Worm (Caenorhabditis elegans) whole organism, L1 larva: Measurements from ENCODE around the gene zip-2.

Source experiments
- aly-2 ChIP-seq: fragments of 150-350 bp; optimal IDR thresholded peaks from 2 replicates; lab custom pipeline; 2014; ENCODE audit warnings: missing biosample characterization, missing genetic modification characterization
- blmp-1 ChIP-seq: fragments of 150-350 bp; optimal IDR thresholded peaks from 2 replicates; lab custom pipeline; 2014; ENCODE audit warnings: missing biosample characterization, missing genetic modification characterization
- ets-5 ChIP-seq: fragments of 200-800 bp; sonication (Bioruptor generic); IDR thresholded peaks from 2 replicates; pipeline ENCODE4 v1.3.6; 2022; ENCODE audit warnings: missing genetic modification characterization, missing compliant biosample characterization
- hlh-4 ChIP-seq: sonication (generic microtip); optimal IDR thresholded peaks from 2 replicates; lab custom pipeline; 2016; ENCODE audit warnings: mild to moderate bottlenecking, missing genetic modification characterization, missing compliant biosample characterization
- lir-3 ChIP-seq: sonication (generic microtip); optimal IDR thresholded peaks from 2 replicates; lab custom pipeline; 2016; ENCODE audit warnings: mild to moderate bottlenecking, missing genetic modification characterization, moderate library complexity, missing compliant biosample characterization; ENCODE audit not compliant: poor library complexity
- mef-2 ChIP-seq: fragments of 150-350 bp; optimal IDR thresholded peaks from 2 replicates; lab custom pipeline; 2014; ENCODE audit warnings: missing biosample characterization, missing genetic modification characterization
- nhr-76 ChIP-seq: sonication (generic microtip); optimal IDR thresholded peaks from 2 replicates; lab custom pipeline; 2017; ENCODE audit warnings: missing biosample characterization, missing genetic modification characterization
- nhr-90 ChIP-seq: sonication (generic microtip); optimal IDR thresholded peaks from 2 replicates; lab custom pipeline; 2016; ENCODE audit warnings: mild to moderate bottlenecking, missing genetic modification characterization, missing compliant biosample characterization; ENCODE audit not compliant: poor library complexity
- pqm-1 ChIP-seq: sonication (generic microtip); optimal IDR thresholded peaks from 3 replicates; lab custom pipeline; 2017; ENCODE audit warnings: missing biosample characterization, missing genetic modification characterization
- rnt-1 ChIP-seq: sonication (generic microtip); optimal IDR thresholded peaks from 2 replicates; lab custom pipeline; 2016; ENCODE audit warnings: mild to moderate bottlenecking, missing genetic modification characterization, moderate library complexity, missing compliant biosample characterization
- skn-1 ChIP-seq: fragments of 150-350 bp; optimal IDR thresholded peaks from 2 replicates; lab custom pipeline; 2014; ENCODE audit warnings: missing biosample characterization, missing genetic modification characterization
- ztf-11 ChIP-seq, 2 experiments: sonication (generic microtip); optimal IDR thresholded peaks; 2 replicates each; lab custom pipeline; 2016 to 2017; ENCODE audit warnings: missing genetic modification characterization in 2 of 2, missing biosample characterization in 1 of 2, missing compliant biosample characterization in 1 of 2
- ztf-4 ChIP-seq: fragments of 150-350 bp; optimal IDR thresholded peaks from 2 replicates; lab custom pipeline; 2014; ENCODE audit warnings: missing biosample characterization, missing genetic modification characterization

DNA sequence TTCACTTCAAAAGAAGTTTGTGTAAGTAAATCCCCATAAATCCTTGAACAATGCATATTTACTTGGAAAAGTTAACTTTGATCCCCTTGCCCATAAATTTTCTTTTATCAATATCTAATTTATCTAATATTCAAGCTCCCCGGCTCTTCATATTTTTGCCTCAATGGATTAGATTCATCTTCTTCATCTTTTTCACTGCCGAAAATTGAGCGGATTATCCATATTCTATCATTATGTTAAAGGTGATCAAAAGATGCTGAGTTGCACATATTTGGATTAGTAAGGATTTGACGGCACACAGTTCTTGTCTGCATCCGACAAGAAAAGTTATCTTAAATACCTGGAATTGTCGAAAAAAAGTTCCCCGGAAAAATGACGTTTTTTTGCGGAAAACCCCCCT, 42.2 kb upstream of the zip-2 start:
- TF ChIP-seq ztf-11 (tag; optimal IDR thresholded peaks at IDR 0.05; lab: Kevin White, UChicago) (no peak), rnt-1 (tag; lab: Kevin White, UChicago) (no peak), aly-2 (tag; lab: Kevin White, UChicago) (no peak), lir-3 (tag; lab: Kevin White, UChicago) (no peak), mef-2 (tag; lab: Kevin White, UChicago) (no peak), pqm-1 (tag; lab: Kevin White, UChicago) (no peak), skn-1 (no peak), hlh-4 (tag; lab: Kevin White, UChicago) (no peak), nhr-76 (no peak), ets-5 (GFP tag; lab: Robert Waterston, UW) (no peak), ztf-4 (tag; lab: Kevin White, UChicago) (no peak), blmp-1 (tag; lab: Kevin White, UChicago) (no peak), nhr-90 (no peak)
